Worm (Caenorhabditis elegans) whole organism, L1 larva: ENCODE measurements around the gene spex-3.
A peak's percentile ranks its signal among the peaks of the same experiment; 100 is the strongest.

Experiments used
- C16A3.4 ChIP-seq: fragments of 150-350 bp; optimal IDR thresholded peaks from 2 replicates; lab custom pipeline; 2014; ENCODE audit warnings: missing biosample characterization, missing genetic modification characterization
- F16B12.6 ChIP-seq: fragments of 150-350 bp; optimal IDR thresholded peaks from 2 replicates; lab custom pipeline; 2014; ENCODE audit warnings: missing biosample characterization, missing genetic modification characterization
- Y116A8C.19 ChIP-seq: sonication (generic microtip); optimal IDR thresholded peaks from 2 replicates; lab custom pipeline; 2016; ENCODE audit warnings: missing compliant biosample characterization, missing genetic modification characterization, borderline replicate concordance
- alr-1 ChIP-seq: fragments of 200-800 bp; sonication (Bioruptor generic); optimal IDR thresholded peaks from 2 replicates; lab custom pipeline; 2018; ENCODE audit warnings: borderline replicate concordance, mild to moderate bottlenecking, missing genetic modification characterization, missing compliant biosample characterization
- blmp-1 ChIP-seq: fragments of 150-350 bp; optimal IDR thresholded peaks from 2 replicates; lab custom pipeline; 2014; ENCODE audit warnings: missing biosample characterization, missing genetic modification characterization
- ceh-63 ChIP-seq: fragments of 200-800 bp; sonication (Bioruptor generic); optimal IDR thresholded peaks from 2 replicates; lab custom pipeline; 2018; ENCODE audit warnings: mild to moderate bottlenecking, missing genetic modification characterization, missing compliant biosample characterization
- ceh-82 ChIP-seq, 3 experiments: fragments of 150-350 bp in 1 of 3; sonication (generic microtip) in 2 of 3; optimal IDR thresholded peaks; 2 replicates each; lab custom pipeline; 2014 to 2017; ENCODE audit warnings: missing biosample characterization in 3 of 3, missing genetic modification characterization in 3 of 3
- ceh-88 ChIP-seq: fragments of 200-800 bp; sonication (Bioruptor generic); IDR thresholded peaks from 2 replicates; pipeline ENCODE4 v1.3.6; 2022; ENCODE audit warnings: missing genetic modification characterization, missing compliant biosample characterization
- ceh-90 ChIP-seq: sonication (generic microtip); optimal IDR thresholded peaks from 2 replicates; lab custom pipeline; 2016; ENCODE audit warnings: missing genetic modification characterization, missing compliant biosample characterization
- ces-1 ChIP-seq: fragments of 150-350 bp; optimal IDR thresholded peaks from 2 replicates; lab custom pipeline; 2014; ENCODE audit warnings: missing biosample characterization, missing genetic modification reagents, missing genetic modification characterization
- dpl-1 ChIP-seq, 3 experiments: fragments of 150-350 bp in 2 of 3; sonication (generic microtip) in 1 of 3; optimal IDR thresholded peaks; 2 replicates each; lab custom pipeline; 2014 to 2017; ENCODE audit warnings: missing biosample characterization in 3 of 3, missing genetic modification characterization in 3 of 3, missing genetic modification reagents in 3 of 3
- efl-1 ChIP-seq, 4 experiments: fragments of 150-350 bp; optimal IDR thresholded peaks in 3 of 4; peaks in 1 of 4; 1 replicate in 1 of 4; 2 replicates in 3 of 4; lab custom pipeline; 2014; ENCODE audit warnings: missing biosample characterization in 2 of 4, missing genetic modification characterization in 2 of 4, missing genetic modification reagents in 2 of 4
- elt-3 ChIP-seq, 6 experiments: fragments of 150-350 bp in 1 of 6; sonication (generic microtip); optimal IDR thresholded peaks; 2 replicates each; lab custom pipeline; 2017 to 2018; ENCODE audit warnings: missing biosample characterization in 6 of 6, missing genetic modification characterization in 6 of 6, inconsistent platforms in 1 of 6
- ets-5 ChIP-seq: fragments of 200-800 bp; sonication (Bioruptor generic); IDR thresholded peaks from 2 replicates; pipeline ENCODE4 v1.3.6; 2022; ENCODE audit warnings: missing genetic modification characterization, missing compliant biosample characterization
- fkh-10 ChIP-seq: sonication (generic microtip); optimal IDR thresholded peaks from 2 replicates; lab custom pipeline; 2017; ENCODE audit warnings: missing biosample characterization, missing genetic modification reagents, missing genetic modification characterization
- fkh-4 ChIP-seq: sonication (generic microtip); optimal IDR thresholded peaks from 2 replicates; lab custom pipeline; 2016; ENCODE audit warnings: missing compliant biosample characterization, missing genetic modification characterization, borderline replicate concordance
- grh-1 ChIP-seq: fragments of 200-800 bp; sonication (Bioruptor generic); IDR thresholded peaks from 2 replicates; pipeline ENCODE4 v1.3.6; 2022; ENCODE audit warnings: missing genetic modification reagents, missing genetic modification characterization, missing compliant biosample characterization
- hlh-17 ChIP-seq: fragments of 200-800 bp; sonication (Bioruptor generic); optimal IDR thresholded peaks from 2 replicates; lab custom pipeline; 2018; ENCODE audit warnings: missing genetic modification characterization, mild to moderate bottlenecking, missing compliant biosample characterization, moderate library complexity, borderline replicate concordance
- irx-1 ChIP-seq: sonication (generic microtip); optimal IDR thresholded peaks from 2 replicates; lab custom pipeline; 2016; ENCODE audit warnings: missing genetic modification characterization, missing compliant biosample characterization
- isw-1 ChIP-seq: fragments of 200-800 bp; sonication (Bioruptor generic); IDR thresholded peaks from 2 replicates; pipeline ENCODE4 v1.3.6; 2022; ENCODE audit warnings: missing genetic modification characterization, missing compliant biosample characterization
- jun-1 ChIP-seq: fragments of 150-350 bp; optimal IDR thresholded peaks from 2 replicates; lab custom pipeline; 2014; ENCODE audit warnings: missing biosample characterization, missing genetic modification reagents, missing genetic modification characterization
- lin-35 ChIP-seq, 2 experiments: fragments of 150-350 bp; optimal IDR thresholded peaks; 2 replicates each; lab custom pipeline; 2014; ENCODE audit warnings: missing biosample characterization in 2 of 2, missing genetic modification characterization in 2 of 2, missing genetic modification reagents in 2 of 2
- lin-39 ChIP-seq: fragments of 150-350 bp; optimal IDR thresholded peaks from 2 replicates; lab custom pipeline; 2014; ENCODE audit warnings: missing biosample characterization, missing genetic modification reagents, missing genetic modification characterization
- lir-3 ChIP-seq: sonication (generic microtip); optimal IDR thresholded peaks from 2 replicates; lab custom pipeline; 2016; ENCODE audit warnings: mild to moderate bottlenecking, missing genetic modification characterization, moderate library complexity, missing compliant biosample characterization; ENCODE audit not compliant: poor library complexity
- mep-1 ChIP-seq: fragments of 150-350 bp; optimal IDR thresholded peaks from 2 replicates; lab custom pipeline; 2014; ENCODE audit warnings: missing biosample characterization, missing genetic modification characterization
- nhr-237 ChIP-seq: fragments of 150-350 bp; optimal IDR thresholded peaks from 2 replicates; lab custom pipeline; 2014; ENCODE audit warnings: missing biosample characterization, missing genetic modification characterization
- nhr-28 ChIP-seq: fragments of 150-350 bp; optimal IDR thresholded peaks from 2 replicates; lab custom pipeline; 2014; ENCODE audit warnings: missing biosample characterization, missing genetic modification characterization
- nhr-47 ChIP-seq: sonication (generic microtip); optimal IDR thresholded peaks from 2 replicates; lab custom pipeline; 2016; ENCODE audit warnings: mild to moderate bottlenecking, missing genetic modification characterization, moderate library complexity, missing compliant biosample characterization
- nhr-71 ChIP-seq: sonication (generic microtip); optimal IDR thresholded peaks from 2 replicates; lab custom pipeline; 2016; ENCODE audit warnings: mild to moderate bottlenecking, missing genetic modification characterization, moderate library complexity, missing compliant biosample characterization
- nhr-76 ChIP-seq: sonication (generic microtip); optimal IDR thresholded peaks from 2 replicates; lab custom pipeline; 2017; ENCODE audit warnings: missing biosample characterization, missing genetic modification characterization
- nhr-77 ChIP-seq: fragments of 150-350 bp; optimal IDR thresholded peaks from 2 replicates; lab custom pipeline; 2014; ENCODE audit warnings: missing biosample characterization, missing genetic modification characterization
- nhr-84 ChIP-seq: sonication (generic microtip); optimal IDR thresholded peaks from 2 replicates; lab custom pipeline; 2017; ENCODE audit warnings: missing biosample characterization, missing genetic modification characterization
- nhr-90 ChIP-seq: sonication (generic microtip); optimal IDR thresholded peaks from 2 replicates; lab custom pipeline; 2016; ENCODE audit warnings: mild to moderate bottlenecking, missing genetic modification characterization, missing compliant biosample characterization; ENCODE audit not compliant: poor library complexity
- rnt-1 ChIP-seq: sonication (generic microtip); optimal IDR thresholded peaks from 2 replicates; lab custom pipeline; 2016; ENCODE audit warnings: mild to moderate bottlenecking, missing genetic modification characterization, moderate library complexity, missing compliant biosample characterization
- sox-4 ChIP-seq: sonication (generic microtip); optimal IDR thresholded peaks from 2 replicates; lab custom pipeline; 2016; ENCODE audit warnings: missing genetic modification characterization, missing compliant biosample characterization
- swsn-7 ChIP-seq: sonication (generic microtip); optimal IDR thresholded peaks from 2 replicates; lab custom pipeline; 2016; ENCODE audit warnings: missing genetic modification characterization, missing compliant biosample characterization
- tbx-2 ChIP-seq: sonication (generic microtip); optimal IDR thresholded peaks from 2 replicates; lab custom pipeline; 2016; ENCODE audit warnings: missing genetic modification characterization, missing compliant biosample characterization
- tlp-1 ChIP-seq: fragments of 150-350 bp; optimal IDR thresholded peaks from 2 replicates; lab custom pipeline; 2014; ENCODE audit warnings: missing biosample characterization, missing genetic modification characterization
- unc-62 ChIP-seq: fragments of 150-350 bp; optimal IDR thresholded peaks from 2 replicates; lab custom pipeline; 2014; ENCODE audit warnings: missing biosample characterization, missing genetic modification reagents, missing genetic modification characterization
- unc-86 ChIP-seq: sonication (generic microtip); optimal IDR thresholded peaks from 2 replicates; lab custom pipeline; 2016; ENCODE audit warnings: missing genetic modification characterization, missing compliant biosample characterization
- xbp-1 ChIP-seq: sonication (generic microtip); optimal IDR thresholded peaks from 2 replicates; lab custom pipeline; 2016; ENCODE audit warnings: missing genetic modification characterization, missing compliant biosample characterization
- zip-4 ChIP-seq: fragments of 200-800 bp; sonication (Bioruptor generic); optimal IDR thresholded peaks from 2 replicates; lab custom pipeline; 2018; ENCODE audit warnings: mild to moderate bottlenecking, missing genetic modification characterization, moderate library complexity, missing compliant biosample characterization
- ztf-11 ChIP-seq, 2 experiments: sonication (generic microtip); optimal IDR thresholded peaks; 2 replicates each; lab custom pipeline; 2016 to 2017; ENCODE audit warnings: missing genetic modification characterization in 2 of 2, missing biosample characterization in 1 of 2, missing compliant biosample characterization in 1 of 2

spex-3 gene

DNA sequence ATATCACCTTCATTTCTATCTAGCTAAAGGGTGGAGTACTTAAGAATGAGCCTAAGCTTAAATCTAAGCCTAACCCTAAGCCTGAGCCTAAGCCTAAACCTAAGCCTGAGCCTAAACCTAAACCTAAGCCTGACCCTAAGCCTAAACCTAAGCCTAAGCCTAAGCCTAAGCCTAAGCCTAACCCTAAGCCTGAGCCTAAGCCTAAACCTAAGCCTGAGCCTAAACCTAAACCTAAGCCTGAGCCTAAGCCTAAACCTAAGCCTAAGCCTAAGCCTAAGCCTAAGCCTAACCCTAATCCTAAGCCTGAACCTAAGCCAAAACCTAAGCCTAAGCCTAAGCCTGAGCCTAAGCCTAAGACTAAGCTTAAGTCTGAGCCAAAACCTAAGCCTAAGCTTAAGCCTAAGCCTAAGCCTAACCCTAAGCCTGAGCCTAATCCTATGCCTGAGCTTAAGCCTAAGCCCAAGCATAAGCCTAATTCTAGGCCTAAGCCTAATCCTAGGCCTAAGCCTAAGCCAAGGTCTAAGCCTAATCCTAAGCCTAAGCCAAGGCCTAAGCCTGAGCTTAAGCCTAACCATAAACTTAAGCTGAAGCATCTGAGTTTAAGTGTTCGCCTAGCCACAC lies 11.9 kb upstream of the spex-3 start:
- no peak for TF ChIP-seq isw-1 (GFP tag; lab: Robert Waterston, UW)
- TF ChIP-seq tlp-1 (tag; lab: Kevin White, UChicago): no peak
- no peak for TF ChIP-seq xbp-1
- TF ChIP-seq ets-5 (GFP tag; lab: Robert Waterston, UW): no peak
- no peak for TF ChIP-seq zip-4
- TF ChIP-seq unc-62 (GFP tag; lab: Kevin White, UChicago): no peak
- no peak for TF ChIP-seq C16A3.4 (tag; lab: Kevin White, UChicago)
- no peak for TF ChIP-seq nhr-77
- TF ChIP-seq Y116A8C.19 (tag; lab: Kevin White, UChicago): no peak
- no peak for TF ChIP-seq ceh-63 (GFP tag; lab: Kevin White, UChicago)
- no peak for TF ChIP-seq efl-1 (optimal IDR thresholded peaks at IDR 0.05; lab: Kevin White, UChicago)
- TF ChIP-seq efl-1 (GFP tag; optimal IDR thresholded peaks at IDR 0.05 in 1 of 2; lab: Kevin White, UChicago): no peak
- TF ChIP-seq nhr-84 (tag; lab: Kevin White, UChicago): no peak
- TF ChIP-seq elt-3 (tag; optimal IDR thresholded peaks at IDR 0.05; lab: Kevin White, UChicago): no peak
- TF ChIP-seq hlh-17: no peak
- TF ChIP-seq sox-4 (tag; lab: Kevin White, UChicago): no peak

DNA sequence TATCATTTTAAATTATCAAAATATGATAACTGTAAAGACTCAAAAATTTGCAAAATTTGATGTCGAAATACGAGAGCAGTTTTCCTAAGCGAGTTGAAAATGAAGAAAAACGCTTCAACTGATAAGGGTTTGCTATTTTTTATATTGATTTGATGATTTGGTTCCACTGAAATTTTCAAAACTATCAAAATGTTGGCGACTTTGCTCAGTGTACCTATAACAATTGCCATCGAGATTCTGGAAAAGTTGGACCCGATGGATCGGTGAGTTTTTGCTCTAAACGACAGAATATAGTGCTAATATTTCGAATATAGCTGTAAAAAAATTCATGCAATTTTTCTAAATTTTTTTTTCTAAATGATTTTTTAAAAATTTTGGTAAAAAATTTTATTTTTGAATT lies 3.6 kb upstream of the spex-3 start, which contains the start of the genes fbxa-13 and Y22D7AR.2:
TSS of gene fbxa-13 (minus strand) at position 101 of the 400 bp plus-strand sequence.
TSS of gene Y22D7AR.2 (plus strand) at position 148 of the 400 bp plus-strand sequence.
- TF ChIP-seq mep-1 (tag; lab: Kevin White, UChicago): no peak
- TF ChIP-seq nhr-84 (tag; lab: Kevin White, UChicago): no peak
- no peak for TF ChIP-seq unc-86 (tag; lab: Kevin White, UChicago)
- no peak for TF ChIP-seq elt-3 (tag; optimal IDR thresholded peaks at IDR 0.05; lab: Kevin White, UChicago)
- no peak for TF ChIP-seq grh-1 (GFP tag; lab: Robert Waterston, UW)
- TF ChIP-seq nhr-28 (tag; lab: Kevin White, UChicago): no peak
- no peak for TF ChIP-seq nhr-47
- no peak for TF ChIP-seq nhr-237 (tag; lab: Kevin White, UChicago)
- TF ChIP-seq C16A3.4 (tag; lab: Kevin White, UChicago): no peak
- TF ChIP-seq alr-1 (tag; lab: Kevin White, UChicago): no peak
- TF ChIP-seq ceh-82 (tag; optimal IDR thresholded peaks at IDR 0.05; lab: Kevin White, UChicago): no peak
- no peak for TF ChIP-seq nhr-76 (tag; lab: Kevin White, UChicago)
- no peak for TF ChIP-seq ztf-11 (tag; optimal IDR thresholded peaks at IDR 0.05; lab: Kevin White, UChicago)
- TF ChIP-seq lin-39: no peak

DNA sequence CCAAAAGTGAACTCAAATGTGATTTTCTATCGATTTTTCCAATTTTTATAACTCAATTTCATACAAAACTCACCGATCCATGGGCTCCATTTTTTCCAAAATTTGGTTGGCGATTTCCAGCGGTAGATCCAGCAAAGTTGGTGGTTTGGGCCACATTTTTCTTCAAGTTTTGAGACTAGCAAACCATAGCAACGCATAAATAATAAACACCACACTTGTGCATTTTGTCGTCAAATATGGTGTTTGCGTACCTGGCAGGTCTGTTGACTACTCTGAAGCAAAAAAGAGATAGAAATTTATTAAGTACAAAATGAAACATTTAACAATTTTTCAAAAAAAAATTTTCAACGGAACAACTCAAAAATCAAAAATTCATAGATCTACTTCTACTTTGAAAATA lies 3.1 kb upstream of the spex-3 start:
- TF ChIP-seq C16A3.4 (tag; lab: Kevin White, UChicago) (peak; percentile 12), unc-62 (GFP tag; lab: Kevin White, UChicago) (no peak), hlh-17 (no peak), efl-1 (optimal IDR thresholded peaks at IDR 0.05; lab: Kevin White, UChicago) (peak; percentile 29 to 44), efl-1 (GFP tag; optimal IDR thresholded peaks at IDR 0.05 in 1 of 2; lab: Kevin White, UChicago) (peak; percentile 44 to 74), ceh-82 (tag; optimal IDR thresholded peaks at IDR 0.05; lab: Kevin White, UChicago) (peak in 1 of 3 experiments; percentile 11), swsn-7 (peak; percentile 29), tbx-2 (no peak), tlp-1 (tag; lab: Kevin White, UChicago) (no peak), lin-39 (no peak), lin-35 (GFP tag; optimal IDR thresholded peaks at IDR 0.05; lab: Kevin White, UChicago) (peak in 1 of 2 experiments; percentile 40), F16B12.6 (tag; lab: Kevin White, UChicago) (peak; percentile 84), mep-1 (tag; lab: Kevin White, UChicago) (peak; percentile 35), rnt-1 (peak; percentile 16), dpl-1 (GFP tag; optimal IDR thresholded peaks at IDR 0.05; lab: Kevin White, UChicago) (peak in 2 of 3 experiments; percentile 34 to 45)

DNA sequence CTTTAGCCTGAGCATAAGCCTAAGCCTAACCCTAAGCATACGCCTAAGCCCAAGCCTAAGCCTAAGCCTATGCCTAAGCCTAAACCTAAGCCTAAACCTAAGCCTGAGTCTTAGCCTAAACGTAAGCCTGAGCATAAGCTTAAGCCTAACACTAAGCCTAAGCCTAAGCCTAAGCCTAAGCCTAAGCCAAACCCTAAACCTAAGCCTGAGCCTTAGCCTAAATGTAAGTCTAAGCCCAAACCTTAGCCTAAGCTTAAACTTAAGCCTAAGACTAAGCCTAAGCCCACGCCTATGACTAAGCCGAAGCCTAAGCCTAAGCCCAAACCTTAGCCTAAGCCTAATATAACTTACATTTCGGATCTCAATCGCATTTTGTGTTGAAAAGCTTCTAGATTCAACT lies 1.8 kb upstream of the spex-3 start:
- no peak for TF ChIP-seq fkh-4 (tag; lab: Kevin White, UChicago)
- no peak for TF ChIP-seq grh-1 (GFP tag; lab: Robert Waterston, UW)
- no peak for TF ChIP-seq swsn-7
- no peak for TF ChIP-seq unc-86 (tag; lab: Kevin White, UChicago)
- no peak for TF ChIP-seq jun-1 (tag; lab: Kevin White, UChicago)
- TF ChIP-seq lin-39: no peak
- no peak for TF ChIP-seq nhr-28 (tag; lab: Kevin White, UChicago)
- no peak for TF ChIP-seq ztf-11 (tag; optimal IDR thresholded peaks at IDR 0.05; lab: Kevin White, UChicago)
- TF ChIP-seq ces-1 (GFP tag; lab: Kevin White, UChicago): no peak
- no peak for TF ChIP-seq irx-1 (tag; lab: Kevin White, UChicago)
- no peak for TF ChIP-seq blmp-1 (tag; lab: Kevin White, UChicago)
- no peak for TF ChIP-seq rnt-1
- no peak for TF ChIP-seq fkh-10 (GFP tag; lab: Kevin White, UChicago)
- TF ChIP-seq nhr-71 (tag; lab: Kevin White, UChicago): no peak
- no peak for TF ChIP-seq hlh-17
- TF ChIP-seq ceh-90 (tag; lab: Kevin White, UChicago): no peak
- TF ChIP-seq ceh-88: no peak
- TF ChIP-seq lir-3 (tag; lab: Kevin White, UChicago): no peak
- no peak for TF ChIP-seq nhr-90 (tag; lab: Kevin White, UChicago)
